Fruit fly (Drosophila melanogaster): Measurements from ENCODE around the gene Ugt304A1.

Gene Ugt304A1

DNA sequence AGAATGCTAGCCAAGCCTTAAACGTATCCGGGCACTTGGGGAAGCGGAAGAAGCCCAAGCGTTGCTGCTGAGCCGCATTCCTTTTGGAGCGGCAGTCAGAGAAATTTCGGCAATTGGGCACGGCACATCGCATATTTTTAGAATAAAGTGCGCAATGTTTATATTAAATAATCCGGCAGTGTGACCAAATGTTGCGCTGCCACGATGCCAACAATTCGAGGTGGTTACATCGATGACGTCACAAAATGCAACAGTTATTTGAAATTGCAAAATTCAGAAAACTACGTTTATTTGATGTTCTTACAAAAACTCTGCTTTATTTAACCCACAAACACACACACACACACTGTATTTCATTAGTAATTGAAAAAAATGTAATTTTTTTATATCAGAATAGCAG, 44.7 kb upstream of the Ugt304A1 start, which contains the start of gene CG6689 (continued):
- TF ChIP-seq bbx (GFP tag; IDR thresholded peaks at IDR 0.05; ENCODE audit: partially characterized antibody) (no peak), Sox100B (GFP tag; optimal IDR thresholded peaks at IDR 0.05) (no peak), dmrt11E (tag; optimal IDR thresholded peaks at IDR 0.05) (no peak), CG14965 (GFP tag; optimal IDR thresholded peaks at IDR 0.05; ENCODE audit: borderline replicate concordance) (no peak), Eip74EF (GFP tag; optimal IDR thresholded peaks at IDR 0.05) (no peak), CG1024 (GFP tag; IDR thresholded peaks at IDR 0.05) (no peak), CG18599 (GFP tag; optimal IDR thresholded peaks at IDR 0.05) (no peak), CG1832 (GFP tag; optimal IDR thresholded peaks at IDR 0.05) (no peak), Med (GFP tag) (peak; percentile 88), Bgb (GFP tag; IDR thresholded peaks at IDR 0.05; ENCODE audit: partially characterized antibody) (peak; percentile 32; the same call in 1 of the 2 replicates), CG17385 (GFP tag; optimal IDR thresholded peaks at IDR 0.05) (no peak), CG2199 (GFP tag; IDR thresholded peaks at IDR 0.05) (no peak), fru (optimal IDR thresholded peaks at IDR 0.05) (no peak), odd (GFP tag; optimal IDR thresholded peaks at IDR 0.05) (no peak), lilli (GFP tag; optimal IDR thresholded peaks at IDR 0.05) (peak; percentile 43), CG31388 (GFP tag; optimal IDR thresholded peaks at IDR 0.05) (no peak), sd (tag; optimal IDR thresholded peaks at IDR 0.05) (peak; percentile 68), nerfin-1 (tag; optimal IDR thresholded peaks at IDR 0.05) (no peak), CG43689 (GFP tag; IDR thresholded peaks at IDR 0.05) (no peak), grau (tag; optimal IDR thresholded peaks at IDR 0.05) (peak; percentile 25), pzg (GFP tag; optimal IDR thresholded peaks at IDR 0.05) (peak; percentile 76), CG11723 (GFP tag; optimal IDR thresholded peaks at IDR 0.05) (no peak), tx (GFP tag; optimal IDR thresholded peaks at IDR 0.05) (no peak), fd96Cb (tag; optimal IDR thresholded peaks at IDR 0.05) (no peak), Pdp1 (GFP tag; optimal IDR thresholded peaks at IDR 0.05) (peak in 1 of 2 experiments; percentile 98), CG4617 (GFP tag; optimal IDR thresholded peaks at IDR 0.05; ENCODE audit: borderline replicate concordance) (peak; percentile 82), NfI (GFP tag; optimal IDR thresholded peaks at IDR 0.05) (no peak), CG4328 (GFP tag; optimal IDR thresholded peaks at IDR 0.05) (no peak), row (GFP tag; IDR thresholded peaks at IDR 0.05) (peak; percentile 92), dpn (GFP tag; optimal IDR thresholded peaks at IDR 0.05) (no peak), HmgD (GFP tag; optimal IDR thresholded peaks at IDR 0.05) (no peak), so (GFP tag; IDR thresholded peaks at IDR 0.05) (no peak), CG33213 (GFP tag; optimal IDR thresholded peaks at IDR 0.05) (peak; percentile 9), bcd (GFP tag; optimal IDR thresholded peaks at IDR 0.05) (no peak), CG33557 (GFP tag; optimal IDR thresholded peaks at IDR 0.05) (no peak), CG42726 (GFP tag; IDR thresholded peaks at IDR 0.05; ENCODE audit: partially characterized antibody) (no peak), danr (GFP tag; IDR thresholded peaks at IDR 0.05) (no peak), CG14014 (GFP tag; IDR thresholded peaks at IDR 0.05) (no peak), CG31365 (tag; optimal IDR thresholded peaks at IDR 0.05) (no peak), CG2129 (GFP tag; IDR thresholded peaks at IDR 0.05; ENCODE audit: partially characterized antibody) (no peak), Gsc (GFP tag; IDR thresholded peaks at IDR 0.05) (no peak), CG6765 (GFP tag; optimal IDR thresholded peaks at IDR 0.05) (no peak), CG13424 (tag; optimal IDR thresholded peaks at IDR 0.05) (peak; percentile 22), CG13123 (GFP tag; optimal IDR thresholded peaks at IDR 0.05) (no peak), GATAe (GFP tag; conservative IDR thresholded peaks at IDR 0.05) (no peak), CG12659 (GFP tag; optimal IDR thresholded peaks at IDR 0.05) (peak; percentile 55), crp (GFP tag; optimal IDR thresholded peaks at IDR 0.05) (no peak), CG17568 (GFP tag; optimal IDR thresholded peaks at IDR 0.05) (no peak), twi (tag; optimal IDR thresholded peaks at IDR 0.05) (no peak), Lim3 (GFP tag; IDR thresholded peaks at IDR 0.05) (no peak)
